Worm (Caenorhabditis elegans) whole organism, L4 larva: ENCODE results near the gene K08E7.8.

Source experiments
- ZK546.5 ChIP-seq, 2 experiments: sonication (generic microtip); optimal IDR thresholded peaks; 2 replicates each; lab custom pipeline; 2017; ENCODE audit warnings: missing biosample characterization in 2 of 2, missing genetic modification characterization in 2 of 2
- nhr-111 ChIP-seq: fragments of 200-800 bp; sonication (Bioruptor generic); optimal IDR thresholded peaks from 2 replicates; lab custom pipeline; 2018; ENCODE audit warnings: mild to moderate bottlenecking, missing genetic modification characterization, missing compliant biosample characterization
- nhr-237 ChIP-seq: sonication (generic microtip); optimal IDR thresholded peaks from 2 replicates; lab custom pipeline; 2017; ENCODE audit warnings: missing biosample characterization, missing genetic modification characterization
- nhr-48 ChIP-seq: sonication (generic microtip); optimal IDR thresholded peaks from 2 replicates; lab custom pipeline; 2016; ENCODE audit warnings: mild to moderate bottlenecking, missing genetic modification characterization, missing compliant biosample characterization
- nhr-6 ChIP-seq: fragments of 150-350 bp; optimal IDR thresholded peaks from 2 replicates; lab custom pipeline; 2014; ENCODE audit warnings: missing biosample characterization, missing genetic modification characterization
- pqm-1 ChIP-seq: sonication (generic microtip); optimal IDR thresholded peaks from 2 replicates; lab custom pipeline; 2017; ENCODE audit warnings: missing biosample characterization, missing genetic modification characterization
- skn-1 ChIP-seq: fragments of 150-350 bp; optimal IDR thresholded peaks from 2 replicates; lab custom pipeline; 2014; ENCODE audit warnings: missing biosample characterization, missing genetic modification characterization

ce11 chrIV:12583181-12583580 is 2.7 kb downstream of the K08E7.8 start:
- TF ChIP-seq skn-1 (tag; lab: Kevin White, UChicago): no peak
- TF ChIP-seq nhr-237 (tag; lab: Kevin White, UChicago): no peak
- TF ChIP-seq nhr-111 (GFP tag; lab: Kevin White, UChicago): no peak
- TF ChIP-seq ZK546.5 (tag; optimal IDR thresholded peaks at IDR 0.05; lab: Kevin White, UChicago): no peak
- TF ChIP-seq pqm-1: no peak
- no peak for TF ChIP-seq nhr-6
- no peak for TF ChIP-seq nhr-48 (tag; lab: Kevin White, UChicago)
